Worm (Caenorhabditis elegans): ENCODE results near the gene kel-3.

ce11 chrIII:13461535-13461934 is 3.1 kb upstream of the kel-3 start:
- TF ChIP-seq nhr-6 (tag; optimal IDR thresholded peaks at IDR 0.05) (no peak), lin-29 (GFP tag; IDR thresholded peaks at IDR 0.05) (no peak), lir-3 (tag; optimal IDR thresholded peaks at IDR 0.05) (no peak), ceh-28 (tag; optimal IDR thresholded peaks at IDR 0.05) (no peak), nhr-28 (tag; optimal IDR thresholded peaks at IDR 0.05) (no peak), lin-13 (GFP tag; optimal IDR thresholded peaks at IDR 0.05) (no peak), R02D3.7 (tag; optimal IDR thresholded peaks at IDR 0.05) (no peak), nhr-25 (tag; optimal IDR thresholded peaks at IDR 0.05; ENCODE audit: borderline replicate concordance, insufficient read depth) (no peak), ces-1 (GFP tag; optimal IDR thresholded peaks at IDR 0.05) (no peak), daf-8 (GFP tag; IDR thresholded peaks at IDR 0.05) (no peak)

Measured in whole organism, L4 larva.